Fruit fly (Drosophila melanogaster): Measurements from ENCODE around the gene CG44085.

- TF ChIP-seq Sin3A (optimal IDR thresholded peaks at IDR 0.05) (no peak), insv (optimal IDR thresholded peaks at IDR 0.05) (no peak)
These were observed 29.7 kb downstream of the CG44085 start for dm6 chr2L:13290276-13291065.
